Worm (Caenorhabditis elegans) whole organism, young adult: ENCODE data around the gene nekl-4.
A peak's percentile ranks its signal among the peaks of the same experiment; 100 is the strongest.

Experiments
- B0261.1 ChIP-seq: sonication (generic microtip); optimal IDR thresholded peaks from 2 replicates; lab custom pipeline; 2016; ENCODE audit warnings: mild to moderate bottlenecking, missing genetic modification characterization, moderate library complexity, missing compliant biosample characterization
- C17E4.6 ChIP-seq: fragments of 200-800 bp; sonication (Bioruptor generic); IDR thresholded peaks from 2 replicates; pipeline ENCODE4 v1.3.6; 2022; ENCODE audit warnings: missing genetic modification reagents, missing genetic modification characterization, missing compliant biosample characterization
- D2030.7 ChIP-seq: fragments of 200-800 bp; sonication (Bioruptor generic); IDR thresholded peaks from 2 replicates; pipeline ENCODE4 v1.3.6; 2022; ENCODE audit warnings: missing genetic modification reagents, missing genetic modification characterization, missing compliant biosample characterization
- F39B2.1 ChIP-seq: fragments of 200-800 bp; sonication (Bioruptor generic); IDR thresholded peaks from 2 replicates; pipeline ENCODE4 v1.3.6; 2022; ENCODE audit warnings: missing genetic modification reagents, missing genetic modification characterization, missing compliant biosample characterization
- F49E8.2 ChIP-seq: sonication (generic microtip); optimal IDR thresholded peaks from 3 replicates; lab custom pipeline; 2017; ENCODE audit warnings: missing genetic modification characterization, mild to moderate bottlenecking, missing compliant biosample characterization, antibody characterized with exemption, moderate library complexity; ENCODE audit not compliant: insufficient read depth
- F52B5.7 ChIP-seq: sonication (generic microtip); optimal IDR thresholded peaks from 2 replicates; lab custom pipeline; 2016; ENCODE audit warnings: mild to moderate bottlenecking, missing genetic modification characterization, missing compliant biosample characterization
- T07F8.4 ChIP-seq: sonication (generic microtip); optimal IDR thresholded peaks from 2 replicates; lab custom pipeline; 2016; ENCODE audit warnings: mild to moderate bottlenecking, missing genetic modification characterization, moderate library complexity, missing compliant biosample characterization
- Y53G8AR.9 ChIP-seq: fragments of 200-800 bp; sonication (Bioruptor generic); conservative IDR thresholded peaks from 2 replicates; pipeline ENCODE4 v1.3.6; 2022; ENCODE audit warnings: missing genetic modification reagents, missing genetic modification characterization, missing compliant biosample characterization
- Y67H2A.10 ChIP-seq: fragments of 200-800 bp; sonication (Bioruptor generic); conservative IDR thresholded peaks from 2 replicates; pipeline ENCODE4 v1.3.6; 2022; ENCODE audit warnings: missing genetic modification reagents, missing genetic modification characterization, missing compliant biosample characterization
- Y79H2A.3 ChIP-seq: fragments of 200-800 bp; sonication (Bioruptor generic); conservative IDR thresholded peaks from 2 replicates; pipeline ENCODE4 v1.3.6; 2022; ENCODE audit warnings: missing genetic modification reagents, missing genetic modification characterization, missing compliant biosample characterization
- ama-1 ChIP-seq, 3 experiments: fragments of 150-350 bp in 1 of 3; sonication (generic microtip) in 2 of 3; optimal IDR thresholded peaks; 2 replicates each; lab custom pipeline; 2014 to 2018; ENCODE audit warnings: missing biosample characterization in 2 of 3, missing genetic modification characterization in 2 of 3, missing genetic modification reagents in 2 of 3
- aptf-2 ChIP-seq: fragments of 200-800 bp; sonication (Bioruptor generic); conservative IDR thresholded peaks from 2 replicates; pipeline ENCODE4 v1.3.6; 2022; ENCODE audit warnings: missing genetic modification reagents, missing genetic modification characterization, missing compliant biosample characterization
- attf-3 ChIP-seq: fragments of 200-800 bp; sonication (Bioruptor generic); conservative IDR thresholded peaks from 2 replicates; pipeline ENCODE4 v1.3.6; 2022; ENCODE audit warnings: missing genetic modification reagents, missing genetic modification characterization, missing compliant biosample characterization
- attf-5 ChIP-seq: fragments of 200-800 bp; sonication (Bioruptor generic); optimal IDR thresholded peaks from 2 replicates; lab custom pipeline; 2018; ENCODE audit warnings: mild to moderate bottlenecking, missing genetic modification characterization, missing compliant biosample characterization
- bed-2 ChIP-seq: fragments of 200-800 bp; sonication (Bioruptor generic); IDR thresholded peaks from 2 replicates; pipeline ENCODE4 v1.3.6; 2022; ENCODE audit warnings: missing genetic modification reagents, missing genetic modification characterization, missing compliant biosample characterization
- ceh-100 ChIP-seq: fragments of 200-800 bp; sonication (Bioruptor generic); IDR thresholded peaks from 2 replicates; pipeline ENCODE4 v1.3.6; 2022; ENCODE audit warnings: missing genetic modification reagents, missing genetic modification characterization, missing compliant biosample characterization
- chd-7 ChIP-seq: sonication (generic microtip); optimal IDR thresholded peaks from 2 replicates; lab custom pipeline; 2016; ENCODE audit warnings: mild to moderate bottlenecking, missing genetic modification characterization, moderate library complexity, missing compliant biosample characterization
- dox-1 ChIP-seq: fragments of 200-800 bp; sonication (Bioruptor generic); IDR thresholded peaks from 2 replicates; pipeline ENCODE4 v1.3.6; 2022; ENCODE audit warnings: missing genetic modification reagents, missing genetic modification characterization, missing compliant biosample characterization
- efl-1 ChIP-seq: fragments of 150-350 bp; optimal IDR thresholded peaks from 2 replicates; lab custom pipeline; 2014; ENCODE audit warnings: missing biosample characterization, missing genetic modification reagents, missing genetic modification characterization
- egl-18 ChIP-seq: fragments of 200-800 bp; sonication (Bioruptor generic); IDR thresholded peaks from 2 replicates; pipeline ENCODE4 v1.3.6; 2022; ENCODE audit warnings: missing genetic modification reagents, missing genetic modification characterization, missing compliant biosample characterization
- egrh-3 ChIP-seq: fragments of 200-800 bp; sonication (Bioruptor generic); IDR thresholded peaks from 2 replicates; pipeline ENCODE4 v1.3.6; 2022; ENCODE audit warnings: missing genetic modification reagents, missing genetic modification characterization, missing compliant biosample characterization
- gei-17 ChIP-seq: fragments of 200-800 bp; sonication (Bioruptor generic); optimal IDR thresholded peaks from 2 replicates; lab custom pipeline; 2018; ENCODE audit warnings: mild to moderate bottlenecking, missing genetic modification characterization, missing compliant biosample characterization
- hlh-12 ChIP-seq: sonication (generic microtip); optimal IDR thresholded peaks from 2 replicates; lab custom pipeline; 2016; ENCODE audit warnings: missing genetic modification characterization, missing compliant biosample characterization
- hrde-1 ChIP-seq: sonication (generic microtip); optimal IDR thresholded peaks from 2 replicates; lab custom pipeline; 2016; ENCODE audit warnings: missing genetic modification characterization, mild to moderate bottlenecking, missing compliant biosample characterization, moderate library complexity, missing genotype, missing genetic modification reagents, borderline replicate concordance
- lin-35 ChIP-seq, 3 experiments: fragments of 150-350 bp in 2 of 3; sonication (generic microtip) in 1 of 3; optimal IDR thresholded peaks; 2 replicates each; lab custom pipeline; 2014 to 2018; ENCODE audit warnings: missing biosample characterization in 3 of 3, missing genetic modification characterization in 3 of 3, missing genetic modification reagents in 3 of 3
- lin-40 ChIP-seq: sonication (generic microtip); optimal IDR thresholded peaks from 2 replicates; lab custom pipeline; 2016; ENCODE audit warnings: missing genetic modification characterization, mild to moderate bottlenecking, missing compliant biosample characterization, missing genotype, missing genetic modification reagents
- lin-54 ChIP-seq: fragments of 200-800 bp; sonication (Bioruptor generic); optimal IDR thresholded peaks from 2 replicates; lab custom pipeline; 2018; ENCODE audit warnings: mild to moderate bottlenecking, missing genetic modification characterization, missing compliant biosample characterization
- lsl-1 ChIP-seq: fragments of 200-800 bp; sonication (Bioruptor generic); optimal IDR thresholded peaks from 2 replicates; lab custom pipeline; 2018; ENCODE audit warnings: mild to moderate bottlenecking, missing genetic modification characterization, moderate library complexity, missing compliant biosample characterization
- madf-10 ChIP-seq: sonication (generic microtip); optimal IDR thresholded peaks from 2 replicates; lab custom pipeline; 2016; ENCODE audit warnings: mild to moderate bottlenecking, missing genetic modification characterization, missing compliant biosample characterization
- madf-8 ChIP-seq: fragments of 200-800 bp; sonication (Bioruptor generic); conservative IDR thresholded peaks from 2 replicates; pipeline ENCODE4 v1.3.6; 2022; ENCODE audit warnings: missing genetic modification reagents, missing genetic modification characterization, missing compliant biosample characterization
- mel-28 ChIP-seq: sonication (generic microtip); optimal IDR thresholded peaks from 2 replicates; lab custom pipeline; 2016; ENCODE audit warnings: borderline replicate concordance, mild to moderate bottlenecking, missing genetic modification characterization, missing compliant biosample characterization
- mes-4 ChIP-seq: sonication (generic microtip); optimal IDR thresholded peaks from 2 replicates; lab custom pipeline; 2016; ENCODE audit warnings: missing genotype, missing genetic modification characterization, missing compliant biosample characterization
- mxl-1 ChIP-seq: sonication (generic microtip); optimal IDR thresholded peaks from 2 replicates; lab custom pipeline; 2016; ENCODE audit warnings: missing genetic modification characterization, missing compliant biosample characterization
- nfyb-1 ChIP-seq: fragments of 200-800 bp; sonication (Bioruptor generic); IDR thresholded peaks from 2 replicates; pipeline ENCODE4 v1.3.6; 2022; ENCODE audit warnings: missing genetic modification reagents, missing genetic modification characterization, missing compliant biosample characterization
- nhr-80 ChIP-seq: sonication (generic microtip); optimal IDR thresholded peaks from 2 replicates; lab custom pipeline; 2016; ENCODE audit warnings: missing genetic modification characterization, missing compliant biosample characterization
- nhr-90 ChIP-seq: sonication (generic microtip); optimal IDR thresholded peaks from 2 replicates; lab custom pipeline; 2016; ENCODE audit warnings: missing genotype, mild to moderate bottlenecking, missing genetic modification characterization, missing compliant biosample characterization
- rec-8 ChIP-seq, 2 experiments: sonication (generic microtip); optimal IDR thresholded peaks; 2 replicates each; lab custom pipeline; 2016; ENCODE audit warnings: mild to moderate bottlenecking in 2 of 2, missing genetic modification characterization in 2 of 2, missing genetic modification reagents in 2 of 2, missing genotype in 2 of 2, missing biosample characterization in 1 of 2, missing compliant biosample characterization in 1 of 2, moderate library complexity in 1 of 2
- repo-1 ChIP-seq: sonication (generic microtip); optimal IDR thresholded peaks from 2 replicates; lab custom pipeline; 2017; ENCODE audit warnings: mild to moderate bottlenecking, missing genetic modification characterization, missing compliant biosample characterization
- sdz-38 ChIP-seq: sonication (generic microtip); optimal IDR thresholded peaks from 2 replicates; lab custom pipeline; 2016; ENCODE audit warnings: missing genotype, missing genetic modification characterization, missing compliant biosample characterization
- snpc-1.1 ChIP-seq: sonication (generic microtip); optimal IDR thresholded peaks from 2 replicates; lab custom pipeline; 2017; ENCODE audit warnings: missing genetic modification characterization, mild to moderate bottlenecking, missing compliant biosample characterization, antibody characterized with exemption, moderate library complexity, missing genotype, missing genetic modification reagents; ENCODE audit not compliant: insufficient read depth
- snpc-1.3 ChIP-seq: sonication (generic microtip); optimal IDR thresholded peaks from 2 replicates; lab custom pipeline; 2017; ENCODE audit warnings: missing genetic modification characterization, mild to moderate bottlenecking, missing compliant biosample characterization, antibody characterized with exemption, moderate library complexity, missing genotype, missing genetic modification reagents; ENCODE audit not compliant: insufficient read depth
- snpc-3.4 ChIP-seq: sonication (generic microtip); optimal IDR thresholded peaks from 2 replicates; lab custom pipeline; 2017; ENCODE audit warnings: missing genetic modification characterization, mild to moderate bottlenecking, missing compliant biosample characterization, antibody characterized with exemption, moderate library complexity, missing genotype, missing genetic modification reagents
- tbp1 ChIP-seq: fragments of 200-800 bp; sonication (Bioruptor generic); optimal IDR thresholded peaks from 2 replicates; lab custom pipeline; 2018; ENCODE audit warnings: mild to moderate bottlenecking, missing genetic modification characterization, missing compliant biosample characterization
- tlf-1 ChIP-seq: fragments of 200-800 bp; sonication (Bioruptor generic); optimal IDR thresholded peaks from 2 replicates; lab custom pipeline; 2018; ENCODE audit warnings: mild to moderate bottlenecking, missing genetic modification characterization, missing compliant biosample characterization
- unc-62 ChIP-seq: fragments of 150-350 bp; optimal IDR thresholded peaks from 2 replicates; lab custom pipeline; 2014; ENCODE audit warnings: missing biosample characterization, missing genetic modification reagents, missing genetic modification characterization
- xnd-1 ChIP-seq: sonication (generic microtip); optimal IDR thresholded peaks from 2 replicates; lab custom pipeline; 2016; ENCODE audit warnings: missing genotype, missing genetic modification reagents, missing genetic modification characterization, missing compliant biosample characterization
- ztf-26 ChIP-seq: sonication (generic microtip); optimal IDR thresholded peaks from 2 replicates; lab custom pipeline; 2017; ENCODE audit warnings: missing genetic modification characterization, missing compliant biosample characterization

Gene nekl-4

DNA sequence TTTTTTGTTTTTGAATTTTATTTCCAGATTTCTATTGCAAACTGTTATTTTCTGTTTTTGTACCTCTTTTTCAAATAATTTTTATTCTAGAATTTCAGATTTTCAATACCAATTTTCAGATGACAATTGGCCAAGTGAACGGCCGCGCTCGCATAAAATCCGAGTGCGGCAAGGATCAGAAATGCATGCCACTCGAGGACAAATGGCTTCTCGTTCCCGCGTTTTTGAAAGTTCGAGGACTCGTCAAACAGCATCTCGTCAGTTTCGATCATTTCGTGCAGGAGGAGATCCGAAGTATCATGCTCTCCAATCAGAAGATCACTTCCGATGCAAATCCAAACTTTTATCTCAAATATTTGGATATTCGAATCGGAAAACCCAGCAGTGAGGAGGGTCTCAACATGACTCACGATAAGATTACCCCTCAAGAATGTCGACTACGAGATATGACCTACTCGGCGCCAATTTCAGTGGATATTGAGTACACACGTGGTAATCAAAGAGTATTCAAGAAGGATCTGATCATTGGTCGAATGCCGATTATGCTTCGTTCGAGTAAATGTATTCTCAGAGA lies 40.0 kb upstream of the nekl-4 start, which contains the start of gene rpc-2 (continued):
- TF ChIP-seq tlf-1 (peak; percentile 25), B0261.1 (tag; lab: Kevin White, UChicago) (no peak), ama-1 (optimal IDR thresholded peaks at IDR 0.05; lab: Kevin White, UChicago) (peak; percentile 52), ama-1 (GFP tag; optimal IDR thresholded peaks at IDR 0.05; lab: Kevin White, UChicago) (no peak), xnd-1 (no peak), attf-5 (GFP tag; lab: Kevin White, UChicago) (no peak), efl-1 (GFP tag; lab: Kevin White, UChicago) (no peak), nfyb-1 (GFP tag; lab: Robert Waterston, UW) (no peak), snpc-3.4 (tag; lab: Kevin White, UChicago) (no peak), bed-2 (no peak), ztf-26 (tag; lab: Kevin White, UChicago) (peak; percentile 3), snpc-1.3 (tag; lab: Kevin White, UChicago) (no peak), mxl-1 (tag; lab: Kevin White, UChicago) (no peak), rec-8 (tag; optimal IDR thresholded peaks at IDR 0.05; lab: Kevin White, UChicago) (peak in 1 of 2 experiments; percentile 24), Y79H2A.3 (GFP tag; lab: Robert Waterston, UW) (no peak), chd-7 (peak; percentile 85), gei-17 (GFP tag; lab: Kevin White, UChicago) (no peak), sdz-38 (tag; lab: Kevin White, UChicago) (no peak), aptf-2 (GFP tag; lab: Robert Waterston, UW) (no peak), egl-18 (GFP tag; lab: Robert Waterston, UW) (no peak), Y53G8AR.9 (GFP tag; lab: Robert Waterston, UW) (peak; percentile 86), F52B5.7 (peak; percentile 69), C17E4.6 (GFP tag; lab: Robert Waterston, UW) (no peak), mel-28 (tag; lab: Kevin White, UChicago) (no peak), F39B2.1 (GFP tag; lab: Robert Waterston, UW) (no peak), madf-8 (GFP tag; lab: Robert Waterston, UW) (no peak), nhr-80 (no peak), attf-3 (no peak), lin-54 (no peak), tbp1 (GFP tag; lab: Kevin White, UChicago) (no peak), Y67H2A.10 (GFP tag; lab: Robert Waterston, UW) (no peak), T07F8.4 (tag; lab: Kevin White, UChicago) (no peak), lin-35 (GFP tag; optimal IDR thresholded peaks at IDR 0.05; lab: Kevin White, UChicago) (no peak), dox-1 (GFP tag; lab: Robert Waterston, UW) (0 out of 2 replicates have a peak, but pooled peaks have one; percentile 15), F49E8.2 (no peak), egrh-3 (GFP tag; lab: Robert Waterston, UW) (no peak), lin-40 (tag; lab: Kevin White, UChicago) (no peak), ceh-100 (GFP tag; lab: Robert Waterston, UW) (no peak), nhr-90 (tag; lab: Kevin White, UChicago) (peak; percentile 59), unc-62 (no peak), hrde-1 (no peak), snpc-1.1 (tag; lab: Kevin White, UChicago) (no peak), lsl-1 (GFP tag; lab: Kevin White, UChicago) (no peak), D2030.7 (GFP tag; lab: Robert Waterston, UW) (no peak), madf-10 (tag; lab: Kevin White, UChicago) (peak; percentile 26), repo-1 (no peak), hlh-12 (no peak), mes-4 (tag; lab: Kevin White, UChicago) (no peak)
